Fruit fly (Drosophila melanogaster) whole organism, prepupa: ENCODE results near the gene Spg7.

Experiments used
- Blimp-1 ChIP-seq: fragments of 200-800 bp; sonication (Bioruptor generic); optimal IDR thresholded peaks from 3 replicates; lab custom pipeline; 2017; ENCODE audit warnings: missing biosample characterization, missing genetic modification characterization, mild to moderate bottlenecking, moderate library complexity, missing genetic modification reagents
- CG4318 ChIP-seq: fragments of 200-800 bp; sonication (Bioruptor generic); optimal IDR thresholded peaks from 3 replicates; lab custom pipeline; 2017; ENCODE audit warnings: missing biosample characterization, mild to moderate bottlenecking, missing genetic modification characterization
- CG7368 ChIP-seq: fragments of 200-800 bp; sonication (Bioruptor generic); optimal IDR thresholded peaks from 3 replicates; lab custom pipeline; 2016; ENCODE audit warnings: missing biosample characterization, missing genetic modification characterization
- Eip75B ChIP-seq: fragments of 200-800 bp; sonication (Bioruptor generic); optimal IDR thresholded peaks from 3 replicates; lab custom pipeline; 2016; ENCODE audit warnings: missing biosample characterization, missing genetic modification characterization
- Lpt ChIP-seq: fragments of 200-800 bp; sonication (Bioruptor generic); optimal IDR thresholded peaks from 3 replicates; lab custom pipeline; 2016; ENCODE audit warnings: missing biosample characterization, missing genetic modification characterization
- Smox ChIP-seq: fragments of 200-800 bp; sonication (Bioruptor generic); optimal IDR thresholded peaks from 3 replicates; lab custom pipeline; 2016; ENCODE audit warnings: missing biosample characterization, missing genetic modification characterization
- Sox102F ChIP-seq: fragments of 200-800 bp; sonication (Bioruptor generic); optimal IDR thresholded peaks from 2 replicates; lab custom pipeline; 2016; ENCODE audit warnings: missing biosample characterization, mild to moderate bottlenecking, missing genetic modification characterization
- Sox15 ChIP-seq: fragments of 200-800 bp; sonication (Bioruptor generic); optimal IDR thresholded peaks from 3 replicates; lab custom pipeline; 2016; ENCODE audit warnings: missing biosample characterization, missing genetic modification characterization
- cyc ChIP-seq: fragments of 200-800 bp; sonication (Bioruptor generic); optimal IDR thresholded peaks from 3 replicates; lab custom pipeline; 2016; ENCODE audit warnings: missing biosample characterization, missing genetic modification characterization
- topi ChIP-seq: fragments of 200-800 bp; sonication (Bioruptor generic); optimal IDR thresholded peaks from 3 replicates; lab custom pipeline; 2016; ENCODE audit warnings: missing biosample characterization, missing genetic modification characterization

dm6 chrX:2682832-2683231 is 15.2 kb downstream of the Spg7 start, which contains the start of gene CG2652:
- TF ChIP-seq Eip75B (GFP tag; lab: Kevin White, UChicago) (no peak), Sox102F (no peak), Sox15 (GFP tag; lab: Kevin White, UChicago) (no peak), cyc (no peak), topi (GFP tag; lab: Kevin White, UChicago) (no peak), CG7368 (no peak), Blimp-1 (GFP tag; lab: Kevin White, UChicago) (no peak), Smox (GFP tag; lab: Kevin White, UChicago) (no peak), CG4318 (GFP tag; lab: Kevin White, UChicago) (no peak), Lpt (GFP tag; lab: Kevin White, UChicago) (no peak)
